Fruit fly (Drosophila melanogaster): ENCODE measurements around the gene CG5131.

The CG5131 gene

dm6 chr2L:17484174-17484573, at the start of gene CG5131, which contains the start of gene GCS2beta (continued):
- TF ChIP-seq Eip93F (GFP tag; optimal IDR thresholded peaks at IDR 0.05) = no peak
- TF ChIP-seq ss (GFP tag; optimal IDR thresholded peaks at IDR 0.05) = no peak
- TF ChIP-seq OdsH (GFP tag; optimal IDR thresholded peaks at IDR 0.05) = peak; percentile 95
- peak; percentile 94 for TF ChIP-seq Sox15 (GFP tag; optimal IDR thresholded peaks at IDR 0.05)
- TF ChIP-seq Smox (GFP tag; optimal IDR thresholded peaks at IDR 0.05) = peak; percentile 90
- TF ChIP-seq Hr38 (GFP tag; optimal IDR thresholded peaks at IDR 0.05) = peak; percentile 94
- TF ChIP-seq CG10669 (GFP tag; optimal IDR thresholded peaks at IDR 0.05) = peak; percentile 81
- peak; percentile 93 for TF ChIP-seq esn (GFP tag; optimal IDR thresholded peaks at IDR 0.05)

dm6 chr2L:17436500-17436899, 47.8 kb upstream of the CG5131 start, which contains the start of gene CG33928:
CG33928 (minus strand) TSS chr2L:17436600.
- no peak for TF ChIP-seq CG6276 (GFP tag; optimal IDR thresholded peaks at IDR 0.05)
- TF ChIP-seq Hr4 (GFP tag; optimal IDR thresholded peaks at IDR 0.05) = no peak
- TF ChIP-seq lz (GFP tag; optimal IDR thresholded peaks at IDR 0.05) = no peak
- no peak for TF ChIP-seq CG6854 (GFP tag; optimal IDR thresholded peaks at IDR 0.05)
- no peak for TF ChIP-seq salr (GFP tag; optimal IDR thresholded peaks at IDR 0.05)
- no peak for TF ChIP-seq fd85E (GFP tag; optimal IDR thresholded peaks at IDR 0.05)
- no peak for TF ChIP-seq CG32006 (GFP tag; optimal IDR thresholded peaks at IDR 0.05)
- no peak for TF ChIP-seq Met (GFP tag; optimal IDR thresholded peaks at IDR 0.05)
- TF ChIP-seq fkh (GFP tag; optimal IDR thresholded peaks at IDR 0.05) = no peak
- no peak for TF ChIP-seq CG8632 (GFP tag; optimal IDR thresholded peaks at IDR 0.05)
- TF ChIP-seq CG11294 (GFP tag; IDR thresholded peaks at IDR 0.05) = no peak
- TF ChIP-seq vri (GFP tag; optimal IDR thresholded peaks at IDR 0.05) = no peak
- TF ChIP-seq net (GFP tag; optimal IDR thresholded peaks at IDR 0.05) = no peak
- no peak for TF ChIP-seq Blimp-1 (GFP tag; optimal IDR thresholded peaks at IDR 0.05)
- no peak for TF ChIP-seq Sox102F (GFP tag; optimal IDR thresholded peaks at IDR 0.05)
- no peak for TF ChIP-seq CG6808 (GFP tag; optimal IDR thresholded peaks at IDR 0.05)

- TF ChIP-seq Met (GFP tag; optimal IDR thresholded peaks at IDR 0.05) = no peak
- TF ChIP-seq CG11762 (GFP tag; optimal IDR thresholded peaks at IDR 0.05; ENCODE audit: insufficient read depth) = no peak
- TF ChIP-seq net (GFP tag; optimal IDR thresholded peaks at IDR 0.05) = no peak
- no peak for TF ChIP-seq CG6808 (GFP tag; optimal IDR thresholded peaks at IDR 0.05)
- TF ChIP-seq topi (GFP tag; optimal IDR thresholded peaks at IDR 0.05) = no peak
- TF ChIP-seq CG10669 (GFP tag; optimal IDR thresholded peaks at IDR 0.05) = no peak
- no peak for TF ChIP-seq CG6792 (GFP tag; optimal IDR thresholded peaks at IDR 0.05)
- TF ChIP-seq Sox14 (GFP tag; optimal IDR thresholded peaks at IDR 0.05) = no peak
- TF ChIP-seq Smox (GFP tag; optimal IDR thresholded peaks at IDR 0.05) = no peak
- no peak for TF ChIP-seq dsx (GFP tag; optimal IDR thresholded peaks at IDR 0.05; ENCODE audit: poor library complexity, severe bottlenecking)
- TF ChIP-seq CG32006 (GFP tag; optimal IDR thresholded peaks at IDR 0.05) = no peak
- no peak for TF ChIP-seq CG10631 (GFP tag; optimal IDR thresholded peaks at IDR 0.05)
Observed at dm6 chr2L:17437594-17437993, 46.7 kb upstream of the CG5131 start.

dm6 chr2L:17447071-17447470, 37.2 kb upstream of the CG5131 start:
- TF ChIP-seq CG6163 (GFP tag; IDR thresholded peaks at IDR 0.05) = no peak
- no peak for TF ChIP-seq Eip93F (GFP tag; optimal IDR thresholded peaks at IDR 0.05)
- no peak for TF ChIP-seq fd59A (GFP tag; optimal IDR thresholded peaks at IDR 0.05)
- no peak for TF ChIP-seq dsx (GFP tag; optimal IDR thresholded peaks at IDR 0.05; ENCODE audit: poor library complexity, severe bottlenecking)
- no peak for TF ChIP-seq Sox15 (GFP tag; optimal IDR thresholded peaks at IDR 0.05)
- no peak for TF ChIP-seq Sox102F (GFP tag; optimal IDR thresholded peaks at IDR 0.05)

dm6 chr2L:17448435-17448834, 35.9 kb upstream of the CG5131 start:
- TF ChIP-seq CG10631 (GFP tag; optimal IDR thresholded peaks at IDR 0.05) = no peak
- TF ChIP-seq cyc (GFP tag; optimal IDR thresholded peaks at IDR 0.05) = no peak
- no peak for TF ChIP-seq acj6 (GFP tag; optimal IDR thresholded peaks at IDR 0.05)
- no peak for TF ChIP-seq CG4318 (GFP tag; optimal IDR thresholded peaks at IDR 0.05)
- 0 out of 2 replicates have a peak, but pooled peaks have one; percentile 9 for TF ChIP-seq CG15336 (GFP tag; IDR thresholded peaks at IDR 0.05)
- TF ChIP-seq CG8119 (GFP tag; IDR thresholded peaks at IDR 0.05) = no peak
- TF ChIP-seq Smox (GFP tag; optimal IDR thresholded peaks at IDR 0.05) = no peak
- TF ChIP-seq fkh (GFP tag; optimal IDR thresholded peaks at IDR 0.05) = peak; percentile 74
- no peak for TF ChIP-seq CG6792 (GFP tag; optimal IDR thresholded peaks at IDR 0.05)
- no peak for TF ChIP-seq dsx (GFP tag; optimal IDR thresholded peaks at IDR 0.05; ENCODE audit: poor library complexity, severe bottlenecking)
- TF ChIP-seq CG10669 (GFP tag; optimal IDR thresholded peaks at IDR 0.05) = no peak
- no peak for TF ChIP-seq CG6854 (GFP tag; optimal IDR thresholded peaks at IDR 0.05)
- no peak for TF ChIP-seq CG3032 (tag; optimal IDR thresholded peaks at IDR 0.05)
- no peak for TF ChIP-seq Hr4 (GFP tag; optimal IDR thresholded peaks at IDR 0.05)
- TF ChIP-seq vri (GFP tag; optimal IDR thresholded peaks at IDR 0.05) = peak; percentile 30
- no peak for TF ChIP-seq Sox102F (GFP tag; optimal IDR thresholded peaks at IDR 0.05)
- TF ChIP-seq Blimp-1 (GFP tag; optimal IDR thresholded peaks at IDR 0.05) = no peak
- no peak for TF ChIP-seq topi (GFP tag; optimal IDR thresholded peaks at IDR 0.05)

All from whole organism, prepupa.